Worm (Caenorhabditis elegans): ENCODE data around the gene C18G1.7.

Gene C18G1.7

DNA sequence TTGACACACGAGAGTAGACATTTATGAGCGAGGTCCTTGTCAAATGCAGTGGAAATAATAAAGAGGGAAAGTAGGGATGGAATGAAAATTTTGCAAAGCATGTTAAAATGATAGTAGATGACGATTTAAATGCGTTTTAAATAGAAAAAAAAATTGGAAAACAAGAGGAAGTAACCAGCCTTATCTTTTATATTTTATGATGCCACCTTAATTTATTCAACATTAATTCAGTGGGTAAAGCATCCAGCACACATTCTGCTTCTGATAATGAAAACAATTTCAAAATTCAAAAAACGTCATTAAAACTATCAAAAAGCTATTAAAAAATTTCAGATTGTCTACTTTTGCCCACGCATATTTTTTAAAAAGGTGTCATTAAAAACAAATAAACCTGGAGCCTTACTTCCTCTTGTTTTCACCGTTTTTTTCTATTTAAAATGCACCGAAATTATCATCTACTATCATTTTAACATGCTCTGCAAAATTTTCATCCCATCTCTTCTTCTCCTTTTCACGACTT is 40.0 kb downstream of the C18G1.7 start, which contains the start of the genes Y60C6A.2 and Y60C6A.3:
Gene Y60C6A.2, minus strand, starts transcription at position 101 of the 520 bp plus-strand sequence.
Gene Y60C6A.3, plus strand, starts transcription at position 470 of the 520 bp plus-strand sequence.
- no peak for TF ChIP-seq lin-13 (GFP tag; optimal IDR thresholded peaks at IDR 0.05)
- no peak for TF ChIP-seq ztf-1 (GFP tag; conservative IDR thresholded peaks at IDR 0.05)
- TF ChIP-seq unc-55 (GFP tag; optimal IDR thresholded peaks at IDR 0.05), result no peak
- no peak for TF ChIP-seq gmeb-1 (tag; optimal IDR thresholded peaks at IDR 0.05)
- no peak for TF ChIP-seq lsy-2 (tag; optimal IDR thresholded peaks at IDR 0.05)
- TF ChIP-seq aly-2 (tag; optimal IDR thresholded peaks at IDR 0.05), result no peak
- no peak for TF ChIP-seq crh-2 (tag; optimal IDR thresholded peaks at IDR 0.05)
- TF ChIP-seq ama-1 (optimal IDR thresholded peaks at IDR 0.05), result no peak
- TF ChIP-seq ztf-11 (tag; optimal IDR thresholded peaks at IDR 0.05), result no peak

DNA sequence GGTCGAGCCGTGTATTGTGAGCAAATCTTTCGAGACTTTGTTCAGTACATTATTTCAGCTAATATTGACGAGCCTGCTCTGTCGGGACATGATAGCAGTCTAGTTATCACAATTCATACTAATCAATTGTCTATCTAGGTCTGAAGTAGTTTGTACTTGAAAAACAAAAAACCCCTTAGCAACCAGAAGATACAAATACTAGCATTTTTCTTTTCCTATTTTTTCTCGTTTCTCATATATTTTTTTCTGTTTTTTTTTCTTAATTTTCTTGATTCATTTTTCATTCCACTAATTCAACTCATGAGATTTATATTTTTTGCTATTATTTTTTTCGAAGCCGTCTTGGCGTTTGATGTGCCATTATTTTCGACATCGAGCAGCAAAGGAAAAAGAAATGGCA is 41.8 kb downstream of the C18G1.7 start, which contains the start of gene R02F11.9:
Gene R02F11.9, plus strand, starts transcription at position 301 of the 400 bp plus-strand sequence.
- TF ChIP-seq peb-1 (tag; optimal IDR thresholded peaks at IDR 0.05) (no peak), nhr-129 (tag; optimal IDR thresholded peaks at IDR 0.05) (no peak), blmp-1 (tag; optimal IDR thresholded peaks at IDR 0.05; ENCODE audit: insufficient read depth) (no peak), zag-1 (tag; optimal IDR thresholded peaks at IDR 0.05) (no peak), elt-1 (tag; optimal IDR thresholded peaks at IDR 0.05) (no peak), nhr-25 (tag; optimal IDR thresholded peaks at IDR 0.05) (no peak), mdl-1 (tag; optimal IDR thresholded peaks at IDR 0.05) (no peak), alr-1 (tag; optimal IDR thresholded peaks at IDR 0.05) (no peak), ZK546.5 (tag; optimal IDR thresholded peaks at IDR 0.05) (no peak), mab-5 (tag; optimal IDR thresholded peaks at IDR 0.05) (no peak), mbf-1 (tag; optimal IDR thresholded peaks at IDR 0.05) (no peak), ztf-4 (tag; optimal IDR thresholded peaks at IDR 0.05) (no peak), lin-11 (tag; optimal IDR thresholded peaks at IDR 0.05) (no peak), C34F6.9 (tag; optimal IDR thresholded peaks at IDR 0.05) (no peak)

DNA sequence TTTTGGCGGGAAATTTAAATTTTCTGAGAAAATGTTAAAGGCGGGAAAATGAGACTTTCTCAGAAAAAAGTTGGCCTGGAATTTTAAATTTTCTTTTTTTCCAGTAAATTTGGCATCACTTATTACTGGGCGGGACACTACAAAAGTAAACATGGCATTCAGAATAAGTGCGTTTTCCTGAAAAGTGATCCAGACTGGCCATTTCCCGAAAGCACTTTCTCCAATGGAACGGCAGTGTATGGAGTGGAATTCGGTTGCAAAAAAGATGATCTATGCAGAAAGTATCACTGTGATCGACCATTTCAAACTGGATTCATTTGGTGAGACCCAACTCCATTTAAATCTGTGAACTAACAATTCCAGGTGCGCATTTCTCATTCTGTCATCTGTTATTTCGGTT is 42.5 kb downstream of the C18G1.7 start:
- no peak for TF ChIP-seq nhr-11 (tag; optimal IDR thresholded peaks at IDR 0.05)
- no peak for TF ChIP-seq aly-2 (tag; optimal IDR thresholded peaks at IDR 0.05)
- no peak for TF ChIP-seq alr-1 (tag; optimal IDR thresholded peaks at IDR 0.05)
- TF ChIP-seq elt-1 (tag; optimal IDR thresholded peaks at IDR 0.05), result no peak
- TF ChIP-seq lsy-2 (tag; optimal IDR thresholded peaks at IDR 0.05), result no peak
- TF ChIP-seq nhr-23 (tag; optimal IDR thresholded peaks at IDR 0.05), result no peak
- no peak for TF ChIP-seq nhr-12 (tag; optimal IDR thresholded peaks at IDR 0.05)
- TF ChIP-seq blmp-1 (tag; optimal IDR thresholded peaks at IDR 0.05; ENCODE audit: insufficient read depth), result no peak
- no peak for TF ChIP-seq fos-1 (tag; optimal IDR thresholded peaks at IDR 0.05)
- TF ChIP-seq nhr-6 (tag; optimal IDR thresholded peaks at IDR 0.05), result no peak
- no peak for TF ChIP-seq ama-1 (optimal IDR thresholded peaks at IDR 0.05)
- TF ChIP-seq nhr-21 (tag; optimal IDR thresholded peaks at IDR 0.05), result no peak
- no peak for TF ChIP-seq mbf-1 (tag; optimal IDR thresholded peaks at IDR 0.05)
- no peak for TF ChIP-seq gmeb-1 (tag; optimal IDR thresholded peaks at IDR 0.05)
- no peak for TF ChIP-seq lin-11 (tag; optimal IDR thresholded peaks at IDR 0.05)

DNA sequence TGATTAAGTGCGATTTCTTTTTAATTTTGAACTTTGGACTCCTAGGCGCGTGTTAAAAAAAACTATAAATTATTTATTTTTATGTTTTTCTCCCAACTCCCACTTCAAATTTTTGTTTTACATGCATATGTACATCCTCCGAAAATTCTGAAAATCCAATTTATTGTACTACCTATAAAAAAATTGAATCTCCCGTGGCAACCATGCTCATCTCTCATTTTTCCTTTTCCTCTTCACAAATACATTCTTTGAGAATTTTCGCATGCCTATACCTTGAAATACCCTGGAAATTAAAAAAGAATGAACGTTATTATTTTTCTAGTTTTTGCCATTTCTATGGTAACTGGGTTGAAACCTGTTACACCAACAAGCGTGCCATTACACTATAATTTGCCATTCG is 43.5 kb downstream of the C18G1.7 start, which contains the start of gene R02F11.10:
Gene R02F11.10, plus strand, starts transcription at position 301 of the 400 bp plus-strand sequence.
- TF ChIP-seq lin-39 (tag; optimal IDR thresholded peaks at IDR 0.05), result no peak
- TF ChIP-seq sma-9 (GFP tag; optimal IDR thresholded peaks at IDR 0.05), result no peak
- TF ChIP-seq sma-9 (tag; optimal IDR thresholded peaks at IDR 0.05), result no peak
- TF ChIP-seq alr-1 (tag; optimal IDR thresholded peaks at IDR 0.05), result no peak
- no peak for TF ChIP-seq snpc-4 (tag; optimal IDR thresholded peaks at IDR 0.05)
- no peak for TF ChIP-seq fos-1 (tag; optimal IDR thresholded peaks at IDR 0.05)
- no peak for TF ChIP-seq ztf-1 (GFP tag; conservative IDR thresholded peaks at IDR 0.05)
- TF ChIP-seq sma-3 (GFP tag; optimal IDR thresholded peaks at IDR 0.05), result no peak
- no peak for TF ChIP-seq nhr-25 (tag; optimal IDR thresholded peaks at IDR 0.05)
- no peak for TF ChIP-seq dmd-4 (tag; optimal IDR thresholded peaks at IDR 0.05)
- TF ChIP-seq nhr-12 (tag; optimal IDR thresholded peaks at IDR 0.05), result no peak
- TF ChIP-seq unc-55 (GFP tag; optimal IDR thresholded peaks at IDR 0.05), result no peak
- no peak for TF ChIP-seq nhr-6 (tag; optimal IDR thresholded peaks at IDR 0.05)
- no peak for TF ChIP-seq nhr-237 (tag; optimal IDR thresholded peaks at IDR 0.05)
- no peak for TF ChIP-seq ceh-16 (tag; optimal IDR thresholded peaks at IDR 0.05)
- TF ChIP-seq nhr-129 (tag; optimal IDR thresholded peaks at IDR 0.05), result no peak
- TF ChIP-seq ceh-82 (tag; optimal IDR thresholded peaks at IDR 0.05), result no peak
- no peak for TF ChIP-seq egl-27 (tag; optimal IDR thresholded peaks at IDR 0.05)

Data from whole organism, L2 larva.